Fruit fly (Drosophila melanogaster): ENCODE measurements around the gene robl22E.

DNA sequence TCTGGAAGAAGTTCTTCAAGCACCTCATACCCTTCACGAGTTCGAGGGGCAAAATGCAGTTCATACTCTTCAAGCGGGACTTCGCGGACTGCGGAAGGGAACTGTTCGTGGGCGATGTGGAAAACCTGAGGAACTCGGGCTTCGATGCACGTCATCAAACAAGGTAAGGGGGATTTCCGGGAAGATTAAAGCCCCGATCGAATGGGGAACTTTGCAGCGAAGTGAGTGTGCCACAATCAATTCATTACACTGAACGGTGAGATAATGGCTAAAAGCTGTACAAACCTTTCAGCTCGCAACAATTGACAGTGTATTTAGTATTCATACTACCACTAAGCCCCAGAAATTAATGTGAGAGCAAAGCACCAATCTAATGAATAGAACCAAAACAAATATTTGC is 47.8 kb downstream of the robl22E start:
- no peak for TF ChIP-seq fd96Ca (GFP tag; IDR thresholded peaks at IDR 0.05)
- TF ChIP-seq CG4496 (GFP tag; IDR thresholded peaks at IDR 0.05): no peak
- TF ChIP-seq CG13204 (GFP tag; optimal IDR thresholded peaks at IDR 0.05): no peak
- no peak for TF ChIP-seq CG8159 (tag; optimal IDR thresholded peaks at IDR 0.05)
- no peak for TF ChIP-seq rn (GFP tag; IDR thresholded peaks at IDR 0.05)
- TF ChIP-seq CG12605 (GFP tag; IDR thresholded peaks at IDR 0.05): no peak
- no peak for TF ChIP-seq CG14655 (GFP tag; optimal IDR thresholded peaks at IDR 0.05)
- no peak for TF ChIP-seq CG8301 (tag; optimal IDR thresholded peaks at IDR 0.05)
- TF ChIP-seq CG15710 (tag; optimal IDR thresholded peaks at IDR 0.05): no peak
- TF ChIP-seq Snoo (tag; optimal IDR thresholded peaks at IDR 0.05): no peak
